Fruit fly (Drosophila melanogaster): Measurements from ENCODE around the gene Ho.

The Ho gene

dm6 chr3R:11649449-11649848 is 30.1 kb upstream of the Ho start (continued):
- no peak for TF ChIP-seq vnd (GFP tag; IDR thresholded peaks at IDR 0.05; ENCODE audit: partially characterized antibody)
- peak; percentile 82 for TF ChIP-seq CG10321 (GFP tag; IDR thresholded peaks at IDR 0.05)
- peak; percentile 81 for TF ChIP-seq CG8290 (GFP tag; optimal IDR thresholded peaks at IDR 0.05)
- peak; percentile 17 to 99 for TF ChIP-seq CG8290 (tag; optimal IDR thresholded peaks at IDR 0.05)
- no peak for TF ChIP-seq pita (GFP tag; optimal IDR thresholded peaks at IDR 0.05)
- peak; percentile 88 for TF ChIP-seq nau (GFP tag; optimal IDR thresholded peaks at IDR 0.05)
- peak; percentile 51 for TF ChIP-seq Deaf1 (tag; optimal IDR thresholded peaks at IDR 0.05)
- TF ChIP-seq E2f1 (GFP tag; IDR thresholded peaks at IDR 0.05): peak; percentile 97
- TF ChIP-seq CG31441 (GFP tag; IDR thresholded peaks at IDR 0.05): peak; percentile 88
- TF ChIP-seq CG17186 (GFP tag; optimal IDR thresholded peaks at IDR 0.05): peak; percentile 34
- peak; percentile 93 for TF ChIP-seq tup (GFP tag; optimal IDR thresholded peaks at IDR 0.05)
- peak; percentile 95 for TF ChIP-seq CG4854 (GFP tag; optimal IDR thresholded peaks at IDR 0.05)
- peak; percentile 93 for TF ChIP-seq CrebB (tag; optimal IDR thresholded peaks at IDR 0.05)
- peak; percentile 98 for TF ChIP-seq schlank (tag; optimal IDR thresholded peaks at IDR 0.05)
- TF ChIP-seq CG18262 (tag; optimal IDR thresholded peaks at IDR 0.05): peak; percentile 84
- TF ChIP-seq NK7.1 (GFP tag; optimal IDR thresholded peaks at IDR 0.05): peak; percentile 93
- peak in 1 of 2 experiments; percentile 55 for TF ChIP-seq crp (GFP tag; optimal IDR thresholded peaks at IDR 0.05)
- peak; percentile 97 for TF ChIP-seq Side (GFP tag; optimal IDR thresholded peaks at IDR 0.05)
- TF ChIP-seq Ada2b (GFP tag; IDR thresholded peaks at IDR 0.05): peak; percentile 98
- TF ChIP-seq CG11456 (GFP tag; IDR thresholded peaks at IDR 0.05): peak; percentile 98
- no peak for TF ChIP-seq cg (GFP tag; optimal IDR thresholded peaks at IDR 0.05)
- peak; percentile 95 for TF ChIP-seq dati (GFP tag; IDR thresholded peaks at IDR 0.05)
- peak; percentile 90 for TF ChIP-seq CG4328 (GFP tag; optimal IDR thresholded peaks at IDR 0.05)
- TF ChIP-seq sim (GFP tag; IDR thresholded peaks at IDR 0.05): peak; percentile 89
- TF ChIP-seq PHDP (tag; optimal IDR thresholded peaks at IDR 0.05): peak; percentile 96
- TF ChIP-seq inv (GFP tag; IDR thresholded peaks at IDR 0.05; ENCODE audit: partially characterized antibody): no peak
- peak; percentile 96 for TF ChIP-seq pb (GFP tag; optimal IDR thresholded peaks at IDR 0.05)
- peak; percentile 96 for TF ChIP-seq pnt (GFP tag; optimal IDR thresholded peaks at IDR 0.05)
- TF ChIP-seq CG1832 (GFP tag; optimal IDR thresholded peaks at IDR 0.05): no peak
- TF ChIP-seq CG33557 (GFP tag; optimal IDR thresholded peaks at IDR 0.05): peak; percentile 58
- peak; percentile 95 for TF ChIP-seq CG11093 (GFP tag; IDR thresholded peaks at IDR 0.05)
- peak; percentile 89 for TF ChIP-seq Atf3 (GFP tag; optimal IDR thresholded peaks at IDR 0.05)
- TF ChIP-seq mld (GFP tag; IDR thresholded peaks at IDR 0.05; ENCODE audit: partially characterized antibody): no peak
- no peak for TF ChIP-seq Sry-β (GFP tag; optimal IDR thresholded peaks at IDR 0.05)
- peak; percentile 96 for TF ChIP-seq gem (tag; optimal IDR thresholded peaks at IDR 0.05)
- peak; percentile 98 for TF ChIP-seq NfI (GFP tag; optimal IDR thresholded peaks at IDR 0.05)
- peak; percentile 99 for TF ChIP-seq CG9932 (GFP tag; IDR thresholded peaks at IDR 0.05)
- TF ChIP-seq CG7271 (tag; optimal IDR thresholded peaks at IDR 0.05): peak; percentile 21
- TF ChIP-seq Bteb2 (GFP tag; optimal IDR thresholded peaks at IDR 0.05): peak; percentile 96
- peak; percentile 84 for TF ChIP-seq wek (GFP tag; optimal IDR thresholded peaks at IDR 0.05)
- peak; percentile 9 for TF ChIP-seq BEAF-32 (GFP tag; optimal IDR thresholded peaks at IDR 0.05)
- peak; percentile 83 for TF ChIP-seq CG5180 (GFP tag; optimal IDR thresholded peaks at IDR 0.05)
- no peak for TF ChIP-seq kni (GFP tag; optimal IDR thresholded peaks at IDR 0.05)
- TF ChIP-seq unpg (GFP tag; optimal IDR thresholded peaks at IDR 0.05): peak; percentile 96
- peak; percentile 99 for TF ChIP-seq CG14014 (GFP tag; IDR thresholded peaks at IDR 0.05)
- no peak for TF ChIP-seq CG15479 (GFP tag; optimal IDR thresholded peaks at IDR 0.05)
- TF ChIP-seq CG13287 (GFP tag; IDR thresholded peaks at IDR 0.05; ENCODE audit: partially characterized antibody): no peak
- TF ChIP-seq sens-2 (GFP tag; IDR thresholded peaks at IDR 0.05): peak; percentile 88
- TF ChIP-seq ATbp (GFP tag; optimal IDR thresholded peaks at IDR 0.05): peak; percentile 86
- peak; percentile 99 for TF ChIP-seq sens (GFP tag)
